Worm (Caenorhabditis elegans) whole organism, young adult: ENCODE measurements around the gene col-98.
A peak's percentile ranks its signal among the peaks of the same experiment; 100 is the strongest.

Source experiments
- B0019.2 ChIP-seq: fragments of 200-800 bp; sonication (Bioruptor generic); conservative IDR thresholded peaks from 2 replicates; pipeline ENCODE4 v1.3.6; 2022; ENCODE audit warnings: missing genetic modification reagents, missing genetic modification characterization, missing compliant biosample characterization
- B0035.1 ChIP-seq: sonication (generic microtip); optimal IDR thresholded peaks from 2 replicates; lab custom pipeline; 2016; ENCODE audit warnings: missing genetic modification characterization, mild to moderate bottlenecking, missing compliant biosample characterization, missing genotype, missing genetic modification reagents
- D2030.7 ChIP-seq: fragments of 200-800 bp; sonication (Bioruptor generic); IDR thresholded peaks from 2 replicates; pipeline ENCODE4 v1.3.6; 2022; ENCODE audit warnings: missing genetic modification reagents, missing genetic modification characterization, missing compliant biosample characterization
- F23B12.7 ChIP-seq: sonication (generic microtip); optimal IDR thresholded peaks from 2 replicates; lab custom pipeline; 2017; ENCODE audit warnings: missing genetic modification characterization, mild to moderate bottlenecking, missing compliant biosample characterization, antibody characterized with exemption, moderate library complexity; ENCODE audit not compliant: insufficient read depth
- F49E8.2 ChIP-seq: sonication (generic microtip); optimal IDR thresholded peaks from 3 replicates; lab custom pipeline; 2017; ENCODE audit warnings: missing genetic modification characterization, mild to moderate bottlenecking, missing compliant biosample characterization, antibody characterized with exemption, moderate library complexity; ENCODE audit not compliant: insufficient read depth
- K12H6.12 ChIP-seq: fragments of 200-800 bp; sonication (Bioruptor generic); optimal IDR thresholded peaks from 2 replicates; lab custom pipeline; 2018; ENCODE audit warnings: mild to moderate bottlenecking, missing genetic modification characterization, missing compliant biosample characterization
- T26A5.8 ChIP-seq: sonication (generic microtip); optimal IDR thresholded peaks from 2 replicates; lab custom pipeline; 2016; ENCODE audit warnings: missing genetic modification characterization, missing compliant biosample characterization
- Y53F4B.3 ChIP-seq: fragments of 200-800 bp; sonication (Bioruptor generic); IDR thresholded peaks from 2 replicates; pipeline ENCODE4 v1.3.6; 2022; ENCODE audit warnings: missing genetic modification reagents, missing genetic modification characterization, missing compliant biosample characterization
- Y53G8AR.9 ChIP-seq: fragments of 200-800 bp; sonication (Bioruptor generic); conservative IDR thresholded peaks from 2 replicates; pipeline ENCODE4 v1.3.6; 2022; ENCODE audit warnings: missing genetic modification reagents, missing genetic modification characterization, missing compliant biosample characterization
- Y56A3A.18 ChIP-seq: fragments of 200-800 bp; sonication (Bioruptor generic); IDR thresholded peaks from 2 replicates; pipeline ENCODE4 v1.3.6; 2022; ENCODE audit warnings: missing genetic modification reagents, missing genetic modification characterization, missing compliant biosample characterization
- Y95B8A.8 ChIP-seq: fragments of 200-800 bp; sonication (Bioruptor generic); IDR thresholded peaks from 2 replicates; pipeline ENCODE4 v1.3.6; 2022; ENCODE audit warnings: missing genetic modification reagents, missing genetic modification characterization, missing compliant biosample characterization
- ama-1 ChIP-seq, 3 experiments: fragments of 150-350 bp in 1 of 3; sonication (generic microtip) in 2 of 3; optimal IDR thresholded peaks; 2 replicates each; lab custom pipeline; 2014 to 2018; ENCODE audit warnings: missing biosample characterization in 2 of 3, missing genetic modification characterization in 2 of 3, missing genetic modification reagents in 2 of 3
- athp-1 ChIP-seq: sonication (generic microtip); optimal IDR thresholded peaks from 2 replicates; lab custom pipeline; 2017; ENCODE audit warnings: mild to moderate bottlenecking, missing genetic modification characterization, missing compliant biosample characterization
- bed-1 ChIP-seq: fragments of 200-800 bp; sonication (Bioruptor generic); IDR thresholded peaks from 2 replicates; pipeline ENCODE4 v1.3.6; 2022; ENCODE audit warnings: missing genetic modification reagents, missing genetic modification characterization, missing compliant biosample characterization
- cebp-1 ChIP-seq, 2 experiments: fragments of 200-800 bp in 1 of 2; sonication (Bioruptor generic) in 1 of 2; sonication (generic microtip) in 1 of 2; IDR thresholded peaks in 1 of 2; optimal IDR thresholded peaks in 1 of 2; 2 replicates each; pipeline versions ENCODE4 v1.3.6 to Lab custom; 2017 to 2022; ENCODE audit warnings: missing compliant biosample characterization in 2 of 2, missing genetic modification characterization in 2 of 2, mild to moderate bottlenecking in 1 of 2, missing genetic modification reagents in 1 of 2, moderate library complexity in 1 of 2
- ceh-27 ChIP-seq: fragments of 200-800 bp; sonication (Bioruptor generic); optimal IDR thresholded peaks from 2 replicates; lab custom pipeline; 2018; ENCODE audit warnings: mild to moderate bottlenecking, missing genetic modification characterization, moderate library complexity, missing compliant biosample characterization
- ceh-58 ChIP-seq: fragments of 200-800 bp; sonication (Bioruptor generic); IDR thresholded peaks from 2 replicates; pipeline ENCODE4 v1.3.6; 2022; ENCODE audit warnings: missing genetic modification characterization, missing compliant biosample characterization
- dox-1 ChIP-seq: fragments of 200-800 bp; sonication (Bioruptor generic); IDR thresholded peaks from 2 replicates; pipeline ENCODE4 v1.3.6; 2022; ENCODE audit warnings: missing genetic modification reagents, missing genetic modification characterization, missing compliant biosample characterization
- dpl-1 ChIP-seq: fragments of 150-350 bp; optimal IDR thresholded peaks from 2 replicates; lab custom pipeline; 2014; ENCODE audit warnings: missing biosample characterization, missing genetic modification reagents, missing genetic modification characterization
- egl-18 ChIP-seq: fragments of 200-800 bp; sonication (Bioruptor generic); IDR thresholded peaks from 2 replicates; pipeline ENCODE4 v1.3.6; 2022; ENCODE audit warnings: missing genetic modification reagents, missing genetic modification characterization, missing compliant biosample characterization
- ekl-4 ChIP-seq: fragments of 200-800 bp; sonication (Bioruptor generic); IDR thresholded peaks from 2 replicates; pipeline ENCODE4 v1.3.6; 2022; ENCODE audit warnings: missing genetic modification reagents, missing genetic modification characterization, missing compliant biosample characterization
- ets-4 ChIP-seq: fragments of 200-800 bp; sonication (Bioruptor generic); optimal IDR thresholded peaks from 2 replicates; lab custom pipeline; 2018; ENCODE audit warnings: mild to moderate bottlenecking, missing genetic modification characterization, missing compliant biosample characterization
- gei-17 ChIP-seq: fragments of 200-800 bp; sonication (Bioruptor generic); optimal IDR thresholded peaks from 2 replicates; lab custom pipeline; 2018; ENCODE audit warnings: mild to moderate bottlenecking, missing genetic modification characterization, missing compliant biosample characterization
- him-1 ChIP-seq: sonication (generic microtip); optimal IDR thresholded peaks from 2 replicates; lab custom pipeline; 2016; ENCODE audit warnings: missing genotype, missing genetic modification reagents, missing genetic modification characterization, missing compliant biosample characterization
- hlh-12 ChIP-seq: sonication (generic microtip); optimal IDR thresholded peaks from 2 replicates; lab custom pipeline; 2016; ENCODE audit warnings: missing genetic modification characterization, missing compliant biosample characterization
- hmg-1.2 ChIP-seq: fragments of 200-800 bp; sonication (Bioruptor generic); IDR thresholded peaks from 2 replicates; pipeline ENCODE4 v1.3.6; 2022; ENCODE audit warnings: missing genetic modification reagents, missing genetic modification characterization, missing compliant biosample characterization
- hsf-1 ChIP-seq: fragments of 200-800 bp; sonication (Bioruptor generic); IDR thresholded peaks from 2 replicates; pipeline ENCODE4 v1.3.6; 2022; ENCODE audit warnings: missing genetic modification reagents, missing genetic modification characterization, missing compliant biosample characterization
- lin-35 ChIP-seq, 3 experiments: fragments of 150-350 bp in 2 of 3; sonication (generic microtip) in 1 of 3; optimal IDR thresholded peaks; 2 replicates each; lab custom pipeline; 2014 to 2018; ENCODE audit warnings: missing biosample characterization in 3 of 3, missing genetic modification characterization in 3 of 3, missing genetic modification reagents in 3 of 3
- lin-40 ChIP-seq: sonication (generic microtip); optimal IDR thresholded peaks from 2 replicates; lab custom pipeline; 2016; ENCODE audit warnings: missing genetic modification characterization, mild to moderate bottlenecking, missing compliant biosample characterization, missing genotype, missing genetic modification reagents
- mcd-1 ChIP-seq: fragments of 200-800 bp; sonication (Bioruptor generic); IDR thresholded peaks from 2 replicates; pipeline ENCODE4 v1.3.6; 2022; ENCODE audit warnings: missing genetic modification reagents, missing genetic modification characterization, missing compliant biosample characterization
- nfyb-1 ChIP-seq: fragments of 200-800 bp; sonication (Bioruptor generic); IDR thresholded peaks from 2 replicates; pipeline ENCODE4 v1.3.6; 2022; ENCODE audit warnings: missing genetic modification reagents, missing genetic modification characterization, missing compliant biosample characterization
- nhr-80 ChIP-seq: sonication (generic microtip); optimal IDR thresholded peaks from 2 replicates; lab custom pipeline; 2016; ENCODE audit warnings: missing genetic modification characterization, missing compliant biosample characterization
- rcor-1 ChIP-seq: fragments of 200-800 bp; sonication (Bioruptor generic); IDR thresholded peaks from 2 replicates; pipeline ENCODE4 v1.3.6; 2022; ENCODE audit warnings: missing genetic modification reagents, missing genetic modification characterization, missing compliant biosample characterization
- sea-2 ChIP-seq: fragments of 200-800 bp; sonication (Bioruptor generic); IDR thresholded peaks from 2 replicates; pipeline ENCODE4 v1.3.6; 2022; ENCODE audit warnings: missing genetic modification characterization, missing compliant biosample characterization
- somi-1 ChIP-seq: fragments of 200-800 bp; sonication (Bioruptor generic); optimal IDR thresholded peaks from 2 replicates; lab custom pipeline; 2018; ENCODE audit warnings: mild to moderate bottlenecking, missing genetic modification characterization, missing compliant biosample characterization
- ztf-18 ChIP-seq: sonication (generic microtip); optimal IDR thresholded peaks from 2 replicates; lab custom pipeline; 2016; ENCODE audit warnings: missing genotype, mild to moderate bottlenecking, missing genetic modification characterization, missing compliant biosample characterization

Gene col-98

DNA sequence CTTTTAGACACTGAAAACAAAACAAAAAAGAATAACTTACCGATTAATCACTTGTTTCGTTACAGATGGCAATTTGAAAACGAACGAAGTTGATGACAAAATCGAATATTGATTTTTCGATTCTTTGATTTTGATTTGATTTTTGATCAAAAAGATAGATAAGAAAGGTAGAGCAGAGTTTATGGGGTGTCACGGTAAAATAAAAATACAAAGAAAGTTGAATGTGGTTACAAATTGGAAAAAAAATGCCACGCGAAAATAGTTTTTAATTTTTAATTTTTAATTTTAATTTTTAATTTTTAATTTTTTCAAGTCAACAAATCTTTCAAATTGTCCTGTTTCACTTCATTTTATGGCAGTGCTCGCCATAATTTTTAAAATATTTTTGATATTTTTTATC, 36.5 kb downstream of the col-98 start, which contains the start of gene F54F12.1:
TSS of gene F54F12.1 (minus strand) at position 101 of the 400 bp plus-strand sequence.
- TF ChIP-seq ceh-27 = no peak
- TF ChIP-seq lin-35 (GFP tag; optimal IDR thresholded peaks at IDR 0.05; lab: Kevin White, UChicago) = no peak
- TF ChIP-seq ztf-18 = no peak
- no peak for TF ChIP-seq dpl-1 (GFP tag; lab: Kevin White, UChicago)
- TF ChIP-seq him-1 (tag; lab: Kevin White, UChicago) = no peak
- no peak for TF ChIP-seq nfyb-1 (GFP tag; lab: Robert Waterston, UW)
- no peak for TF ChIP-seq B0035.1
- no peak for TF ChIP-seq ama-1 (optimal IDR thresholded peaks at IDR 0.05; lab: Kevin White, UChicago)
- TF ChIP-seq ama-1 (GFP tag; optimal IDR thresholded peaks at IDR 0.05; lab: Kevin White, UChicago) = no peak
- no peak for TF ChIP-seq gei-17 (GFP tag; lab: Kevin White, UChicago)
- no peak for TF ChIP-seq Y53F4B.3 (GFP tag; lab: Robert Waterston, UW)
- TF ChIP-seq Y56A3A.18 (GFP tag; lab: Robert Waterston, UW) = no peak
- TF ChIP-seq hsf-1 (GFP tag; lab: Robert Waterston, UW) = no peak
- no peak for TF ChIP-seq F49E8.2 (tag; lab: Kevin White, UChicago)

DNA sequence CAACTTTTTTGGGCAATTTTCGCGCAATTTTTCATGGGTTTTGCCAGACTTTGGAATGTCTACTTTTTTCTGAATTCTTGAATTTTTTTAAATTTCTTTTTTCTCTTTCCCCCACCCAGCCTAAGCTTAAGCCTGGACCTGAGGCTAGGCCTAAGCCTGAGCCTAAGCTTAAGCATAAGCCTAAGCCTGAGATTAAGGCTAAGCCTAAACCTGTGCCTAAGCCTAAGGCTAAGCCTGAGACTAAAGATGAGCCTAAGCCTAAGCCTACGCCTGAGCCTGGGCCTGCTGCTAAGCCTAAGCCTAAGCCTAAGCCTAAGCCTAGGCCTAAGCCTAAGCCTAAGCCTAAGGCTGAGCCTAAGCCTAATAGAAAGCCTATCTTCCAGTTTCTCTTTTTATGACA, 37.4 kb downstream of the col-98 start:
- TF ChIP-seq Y95B8A.8 (GFP tag; lab: Robert Waterston, UW) (no peak), ets-4 (GFP tag; lab: Kevin White, UChicago) (no peak), F23B12.7 (tag; lab: Kevin White, UChicago) (no peak), hlh-12 (tag; lab: Kevin White, UChicago) (no peak), egl-18 (GFP tag; lab: Robert Waterston, UW) (no peak), athp-1 (tag; lab: Kevin White, UChicago) (no peak), bed-1 (GFP tag; lab: Robert Waterston, UW) (no peak), K12H6.12 (no peak), cebp-1 (GFP tag; IDR thresholded peaks at IDR 0.05; lab: Robert Waterston, UW) (no peak), cebp-1 (tag; optimal IDR thresholded peaks at IDR 0.05; lab: Kevin White, UChicago) (no peak), mcd-1 (GFP tag; lab: Robert Waterston, UW) (no peak), ceh-58 (GFP tag; lab: Robert Waterston, UW) (no peak), T26A5.8 (tag; lab: Kevin White, UChicago) (no peak), B0035.1 (no peak), rcor-1 (GFP tag; lab: Robert Waterston, UW) (no peak), D2030.7 (no peak)
- TF ChIP-seq, all 124 proteins: peak for 0

DNA sequence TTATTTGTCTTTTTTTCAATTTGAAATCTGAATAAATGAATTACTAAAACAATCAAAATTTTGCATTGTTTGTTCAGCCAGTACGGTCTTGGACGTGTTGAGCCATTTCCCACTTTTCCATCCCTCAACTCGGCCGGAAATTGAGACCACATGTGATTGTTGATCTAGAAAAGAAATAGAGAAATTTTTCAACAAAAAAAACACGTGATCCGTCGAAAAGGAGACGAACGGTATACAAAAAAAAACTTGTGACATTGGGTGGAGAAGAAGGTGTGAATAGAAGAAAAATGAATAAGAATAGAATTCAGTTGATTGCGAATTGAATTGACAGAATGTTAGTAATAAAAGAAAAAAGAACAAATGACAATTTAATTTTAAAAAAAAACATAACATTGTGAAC, 37.9 kb downstream of the col-98 start:
- TF ChIP-seq Y53G8AR.9 (GFP tag; lab: Robert Waterston, UW) (no peak), somi-1 (GFP tag; lab: Kevin White, UChicago) (peak; percentile 24)

DNA sequence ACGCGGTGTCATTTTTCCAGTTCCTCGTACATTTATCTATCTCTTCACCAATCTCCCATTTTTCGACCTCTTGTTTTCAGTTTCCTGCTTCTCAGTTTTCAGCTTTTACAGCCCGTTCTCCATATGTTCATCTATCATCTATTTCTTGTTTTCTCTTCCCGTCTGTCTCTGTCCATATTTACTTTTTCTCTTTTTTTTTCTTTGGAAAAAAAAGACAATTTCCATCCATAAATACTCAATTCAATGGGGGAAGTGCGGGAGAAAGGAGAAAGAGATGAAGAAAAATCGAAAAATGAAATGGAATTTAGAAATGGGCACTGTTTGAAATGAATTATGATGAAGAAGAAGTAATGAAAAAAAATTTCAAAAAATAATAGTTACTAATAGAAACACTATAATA, 39.3 kb downstream of the col-98 start:
- TF ChIP-seq lin-40 (tag; lab: Kevin White, UChicago) = peak; percentile 14
- TF ChIP-seq B0019.2 (GFP tag; lab: Robert Waterston, UW) = no peak

DNA sequence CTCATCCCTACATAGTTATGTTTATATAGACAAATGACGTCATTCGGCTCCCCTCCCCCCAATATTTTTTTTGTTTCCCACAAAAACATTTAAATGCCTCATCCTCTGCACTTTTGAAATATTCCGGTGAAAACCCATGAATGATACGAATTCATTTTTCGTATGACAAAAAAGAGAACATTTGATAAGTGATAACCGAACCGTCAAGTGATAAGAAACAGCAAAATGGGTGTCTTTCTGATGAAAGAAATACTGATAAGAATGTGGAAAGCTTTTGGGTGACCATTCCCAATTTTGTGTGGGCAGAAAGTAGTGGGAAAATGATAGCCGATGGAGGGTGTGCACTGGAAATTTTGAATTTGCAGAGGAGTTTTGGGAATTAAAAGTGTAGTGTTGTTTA, 40.5 kb downstream of the col-98 start:
- TF ChIP-seq egl-18 (GFP tag; lab: Robert Waterston, UW) = no peak
- peak; percentile 79 for TF ChIP-seq nhr-80 (tag; lab: Kevin White, UChicago)
- no peak for TF ChIP-seq cebp-1 (GFP tag; IDR thresholded peaks at IDR 0.05; lab: Robert Waterston, UW)
- peak; percentile 41 for TF ChIP-seq cebp-1 (tag; optimal IDR thresholded peaks at IDR 0.05; lab: Kevin White, UChicago)
- TF ChIP-seq hmg-1.2 (GFP tag; lab: Robert Waterston, UW) = 0 out of 2 replicates have a peak, but pooled peaks have one; percentile 10
- TF ChIP-seq mcd-1 (GFP tag; lab: Robert Waterston, UW) = no peak
- peak; percentile 57 for TF ChIP-seq dox-1 (GFP tag; lab: Robert Waterston, UW)
- no peak for TF ChIP-seq sea-2 (GFP tag; lab: Robert Waterston, UW)
- TF ChIP-seq ekl-4 (GFP tag; lab: Robert Waterston, UW) = no peak
- TF ChIP-seq, all 124 proteins: peak for 4
